Fruit fly (Drosophila melanogaster) whole organism: ENCODE measurements around the gene hfw.

Experiments used
- psq ChIP-seq: fragments of >200 bp; optimal IDR thresholded peaks from 2 replicates; lab custom pipeline; 2017
- usp ChIP-seq: fragments of >200 bp; optimal IDR thresholded peaks from 2 replicates; lab custom pipeline; 2017; ENCODE audit warnings: missing biosample characterization, missing genetic modification characterization, mixed read lengths

DNA sequence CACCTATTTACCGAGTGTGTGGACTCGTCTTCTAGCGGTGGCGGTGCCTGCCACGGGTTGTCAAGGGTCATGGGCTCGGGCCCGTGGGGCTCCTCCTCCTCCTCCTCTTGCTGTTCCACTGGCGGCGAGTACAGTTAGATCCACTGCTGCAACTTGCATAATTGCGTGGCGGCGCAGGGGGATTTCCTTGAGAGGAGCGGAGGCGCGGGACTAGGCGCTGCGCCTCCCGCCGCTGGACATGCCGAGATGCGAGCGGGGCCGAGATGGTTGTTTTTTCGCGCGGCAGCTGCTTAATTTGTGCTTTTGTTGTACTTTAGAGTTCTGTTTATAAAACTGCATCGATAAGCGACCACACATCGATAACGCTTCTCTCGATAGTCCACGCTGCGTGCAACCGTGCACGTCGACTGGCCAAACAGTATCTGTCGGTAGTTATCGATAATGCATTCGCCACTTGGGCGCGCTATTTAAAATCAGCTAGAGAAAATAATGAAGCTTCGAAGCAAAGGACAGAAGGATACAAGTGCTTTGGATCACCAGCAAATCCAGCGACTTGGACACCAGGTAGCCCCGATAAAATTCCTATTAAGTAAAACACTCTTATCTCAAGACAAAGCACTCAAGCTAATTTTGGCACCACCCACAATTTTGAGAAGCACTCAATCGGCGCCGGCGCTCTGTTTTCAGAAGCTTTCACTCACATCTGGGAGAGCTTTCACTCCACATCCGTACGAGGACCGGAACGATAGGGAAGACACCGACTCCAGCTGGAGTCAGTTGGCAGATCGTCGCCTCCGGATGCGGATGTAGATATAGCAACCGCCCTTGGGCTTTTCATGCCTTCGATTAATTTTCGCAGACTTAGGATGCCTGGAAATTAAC lies 26.4 kb downstream of the hfw start, which contains the start of gene a6:
- TF ChIP-seq psq (no peak), usp (GFP tag; lab: Kevin White, UChicago) (no peak)
